Worm (Caenorhabditis elegans) whole organism, L4 larva: ENCODE data around the gene sri-26.

Experiments used
- F37D6.2 ChIP-seq: sonication (generic microtip); optimal IDR thresholded peaks from 2 replicates; lab custom pipeline; 2016; ENCODE audit warnings: mild to moderate bottlenecking, missing genetic modification characterization, missing compliant biosample characterization
- ces-1 ChIP-seq: fragments of 150-350 bp; sonication (generic microtip); optimal IDR thresholded peaks from 4 replicates; lab custom pipeline; 2014; ENCODE audit warnings: missing biosample characterization, missing genetic modification reagents, missing genetic modification characterization
- dmd-9 ChIP-seq: fragments of 200-800 bp; sonication (Bioruptor generic); IDR thresholded peaks from 2 replicates; pipeline ENCODE4 v1.3.6; 2022; ENCODE audit warnings: missing genetic modification reagents, missing genetic modification characterization, missing compliant biosample characterization
- duxl-1 ChIP-seq: sonication (generic microtip); optimal IDR thresholded peaks from 2 replicates; lab custom pipeline; 2016; ENCODE audit warnings: mild to moderate bottlenecking, missing genetic modification characterization, moderate library complexity, missing compliant biosample characterization; ENCODE audit not compliant: poor library complexity
- hlh-11 ChIP-seq: fragments of 200-800 bp; sonication (Bioruptor generic); optimal IDR thresholded peaks from 2 replicates; lab custom pipeline; 2018; ENCODE audit warnings: mild to moderate bottlenecking, missing genetic modification characterization, missing compliant biosample characterization
- lin-1 ChIP-seq: fragments of 200-800 bp; sonication (Bioruptor generic); IDR thresholded peaks from 2 replicates; pipeline ENCODE4 v1.3.6; 2022; ENCODE audit warnings: missing genetic modification reagents, missing genetic modification characterization, missing compliant biosample characterization
- mdl-1 ChIP-seq, 2 experiments: fragments of 150-350 bp in 1 of 2; sonication (generic microtip) in 1 of 2; optimal IDR thresholded peaks; 2 replicates each; lab custom pipeline; 2014 to 2017; ENCODE audit warnings: missing biosample characterization in 2 of 2, missing genetic modification characterization in 2 of 2
- nhr-28 ChIP-seq: fragments of 150-350 bp; optimal IDR thresholded peaks from 2 replicates; lab custom pipeline; 2014; ENCODE audit warnings: missing biosample characterization, missing genetic modification characterization
- nhr-48 ChIP-seq: sonication (generic microtip); optimal IDR thresholded peaks from 2 replicates; lab custom pipeline; 2016; ENCODE audit warnings: mild to moderate bottlenecking, missing genetic modification characterization, missing compliant biosample characterization
- nhr-77 ChIP-seq: fragments of 150-350 bp; optimal IDR thresholded peaks from 2 replicates; lab custom pipeline; 2014; ENCODE audit warnings: missing biosample characterization, missing genetic modification characterization
- snpc-1.2 ChIP-seq: fragments of 200-800 bp; sonication (Bioruptor generic); IDR thresholded peaks from 2 replicates; pipeline ENCODE4 v1.3.6; 2022; ENCODE audit warnings: missing genetic modification reagents, missing genetic modification characterization, missing compliant biosample characterization
- ztf-11 ChIP-seq: fragments of 150-350 bp; optimal IDR thresholded peaks from 2 replicates; lab custom pipeline; 2014; ENCODE audit warnings: missing biosample characterization, missing genetic modification characterization
- ztf-7 ChIP-seq: fragments of 150-350 bp; optimal IDR thresholded peaks from 2 replicates; lab custom pipeline; 2014; ENCODE audit warnings: missing biosample characterization, missing genetic modification characterization

ce11 chrV:15197955-15198354 lies 17.3 kb upstream of the sri-26 start, which contains the start of gene srw-1:
- TF ChIP-seq lin-1 (GFP tag; lab: Robert Waterston, UW) (no peak), nhr-77 (tag; lab: Kevin White, UChicago) (no peak), mdl-1 (tag; optimal IDR thresholded peaks at IDR 0.05; lab: Kevin White, UChicago) (no peak), nhr-48 (no peak), hlh-11 (tag; lab: Kevin White, UChicago) (no peak), snpc-1.2 (GFP tag; lab: Robert Waterston, UW) (no peak), nhr-28 (tag; lab: Kevin White, UChicago) (no peak), ces-1 (GFP tag; lab: Kevin White, UChicago) (no peak), dmd-9 (no peak), F37D6.2 (no peak), duxl-1 (tag; lab: Kevin White, UChicago) (no peak), ztf-7 (tag; lab: Kevin White, UChicago) (no peak), ztf-11 (tag; lab: Kevin White, UChicago) (no peak)
